Worm (Caenorhabditis elegans): ENCODE data around the gene str-144.

ce11 chrV:8102960-8103359 is 31.0 kb upstream of the str-144 start, which contains the start of gene str-90:
- no peak for TF ChIP-seq mxl-2 (GFP tag; conservative IDR thresholded peaks at IDR 0.05)
- TF ChIP-seq set-16 (GFP tag; IDR thresholded peaks at IDR 0.05): no peak
- TF ChIP-seq fos-1 (tag; optimal IDR thresholded peaks at IDR 0.05): no peak
- TF ChIP-seq unc-62 (GFP tag; optimal IDR thresholded peaks at IDR 0.05 in 1 of 2): no peak
- TF ChIP-seq unc-62 (tag; optimal IDR thresholded peaks at IDR 0.05): no peak
- TF ChIP-seq F49E8.2 (tag; optimal IDR thresholded peaks at IDR 0.05; ENCODE audit: borderline replicate concordance): no peak
- no peak for TF ChIP-seq ama-1 (optimal IDR thresholded peaks at IDR 0.05)
- no peak for TF ChIP-seq snpc-4 (tag; optimal IDR thresholded peaks at IDR 0.05)
- no peak for TF ChIP-seq nhr-76 (tag; optimal IDR thresholded peaks at IDR 0.05)

Measured in whole organism, L4 larva.